Worm (Caenorhabditis elegans): Measurements from ENCODE around the gene T06A1.5.

Gene T06A1.5

DNA sequence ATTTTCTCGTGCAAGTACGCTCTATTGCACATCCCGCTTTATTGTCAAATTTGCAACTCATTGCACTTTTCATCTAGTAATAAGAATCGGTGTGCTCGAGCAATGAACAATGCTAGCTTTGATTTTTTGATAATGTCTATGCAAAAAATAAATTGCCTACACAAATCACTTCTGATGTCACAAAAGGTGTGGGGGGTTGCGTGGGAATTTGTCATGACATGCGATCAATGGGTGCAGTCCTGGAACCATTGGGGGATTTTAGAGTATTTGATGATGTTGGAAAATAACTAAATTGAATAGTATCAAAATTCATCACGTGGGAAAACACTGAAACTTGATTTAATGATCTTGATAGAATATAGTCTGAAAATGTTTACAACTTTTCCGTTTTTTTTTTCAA lies 18.9 kb downstream of the T06A1.5 start:
- TF ChIP-seq daf-8 (GFP tag; IDR thresholded peaks at IDR 0.05): no peak
- TF ChIP-seq ZK546.5 (tag; optimal IDR thresholded peaks at IDR 0.05): no peak
- TF ChIP-seq daf-16 (GFP tag; optimal IDR thresholded peaks at IDR 0.05): no peak
- no peak for TF ChIP-seq daf-16 (tag; optimal IDR thresholded peaks at IDR 0.05)
- TF ChIP-seq zfp-3 (GFP tag; conservative IDR thresholded peaks at IDR 0.05): no peak
- TF ChIP-seq madf-5 (GFP tag; IDR thresholded peaks at IDR 0.05): no peak
- no peak for TF ChIP-seq aly-2 (tag; optimal IDR thresholded peaks at IDR 0.05)
- no peak for TF ChIP-seq F44E2.7 (GFP tag; IDR thresholded peaks at IDR 0.05)
- TF ChIP-seq egl-43 (GFP tag; IDR thresholded peaks at IDR 0.05): no peak
- TF ChIP-seq dmd-9 (GFP tag; IDR thresholded peaks at IDR 0.05): no peak

ce11 chrV:1955246-1955645 lies 28.2 kb downstream of the T06A1.5 start:
- TF ChIP-seq vab-7 (GFP tag; IDR thresholded peaks at IDR 0.05): no peak
- TF ChIP-seq nhr-41 (GFP tag; IDR thresholded peaks at IDR 0.05): no peak
- TF ChIP-seq R02D3.7 (tag; optimal IDR thresholded peaks at IDR 0.05): no peak
- TF ChIP-seq hlh-11 (tag; optimal IDR thresholded peaks at IDR 0.05): no peak
- no peak for TF ChIP-seq nhr-6 (tag; optimal IDR thresholded peaks at IDR 0.05)
- no peak for TF ChIP-seq egl-27 (tag; optimal IDR thresholded peaks at IDR 0.05)
- TF ChIP-seq ceh-62 (tag; optimal IDR thresholded peaks at IDR 0.05): no peak
- no peak for TF ChIP-seq mdl-1 (tag; optimal IDR thresholded peaks at IDR 0.05)
- no peak for TF ChIP-seq F10B5.3 (tag; optimal IDR thresholded peaks at IDR 0.05)
- no peak for TF ChIP-seq attf-4 (tag; optimal IDR thresholded peaks at IDR 0.05)
- no peak for TF ChIP-seq ZK546.5 (tag; optimal IDR thresholded peaks at IDR 0.05)
- TF ChIP-seq ZK337.2 (GFP tag; IDR thresholded peaks at IDR 0.05): no peak
- TF ChIP-seq daf-16 (GFP tag; optimal IDR thresholded peaks at IDR 0.05): no peak
- no peak for TF ChIP-seq daf-16 (tag; optimal IDR thresholded peaks at IDR 0.05)
- no peak for TF ChIP-seq php-3 (GFP tag; IDR thresholded peaks at IDR 0.05)
- TF ChIP-seq ces-1 (GFP tag; optimal IDR thresholded peaks at IDR 0.05): no peak
- TF ChIP-seq ama-1 (optimal IDR thresholded peaks at IDR 0.05): no peak
- TF ChIP-seq duxl-1 (tag; optimal IDR thresholded peaks at IDR 0.05; ENCODE audit: poor library complexity): no peak
- TF ChIP-seq D1046.2 (GFP tag; IDR thresholded peaks at IDR 0.05): no peak

ce11 chrV:1957110-1957509 lies 30.1 kb downstream of the T06A1.5 start, which contains the start of gene fipr-25:
Gene fipr-25 (plus strand): TSS chrV:1957410.
- TF ChIP-seq daf-19 (GFP tag; conservative IDR thresholded peaks at IDR 0.05) (no peak), mep-1 (tag; optimal IDR thresholded peaks at IDR 0.05) (no peak), zfp-3 (GFP tag; conservative IDR thresholded peaks at IDR 0.05) (no peak), nhr-41 (GFP tag; IDR thresholded peaks at IDR 0.05) (no peak), sdz-12 (GFP tag; optimal IDR thresholded peaks at IDR 0.05) (no peak), gei-8 (GFP tag; optimal IDR thresholded peaks at IDR 0.05) (no peak), fos-1 (tag; optimal IDR thresholded peaks at IDR 0.05) (no peak), ztf-11 (tag; optimal IDR thresholded peaks at IDR 0.05) (no peak), pqm-1 (tag; optimal IDR thresholded peaks at IDR 0.05) (no peak), ces-1 (GFP tag; optimal IDR thresholded peaks at IDR 0.05) (no peak), ceh-82 (tag; optimal IDR thresholded peaks at IDR 0.05) (no peak), jun-1 (tag; optimal IDR thresholded peaks at IDR 0.05) (no peak), tra-1 (GFP tag; IDR thresholded peaks at IDR 0.05) (no peak), lin-38 (GFP tag; IDR thresholded peaks at IDR 0.05) (no peak), saeg-2 (GFP tag; IDR thresholded peaks at IDR 0.05) (no peak), Y48G9A.11 (GFP tag; IDR thresholded peaks at IDR 0.05) (no peak)

ce11 chrV:1961453-1961852 lies 34.4 kb downstream of the T06A1.5 start, which contains the start of gene Y40B10B.1:
Gene Y40B10B.1 (minus strand): TSS chrV:1961553.
- no peak for TF ChIP-seq T20F7.1 (GFP tag; optimal IDR thresholded peaks at IDR 0.05)
- TF ChIP-seq unc-62 (GFP tag; optimal IDR thresholded peaks at IDR 0.05 in 1 of 2): peak in 1 of 2 experiments; percentile 21
- no peak for TF ChIP-seq unc-62 (tag; optimal IDR thresholded peaks at IDR 0.05)
- TF ChIP-seq madf-5 (GFP tag; IDR thresholded peaks at IDR 0.05): no peak
